Worm (Caenorhabditis elegans): ENCODE measurements around the gene cbp-3.

DNA sequence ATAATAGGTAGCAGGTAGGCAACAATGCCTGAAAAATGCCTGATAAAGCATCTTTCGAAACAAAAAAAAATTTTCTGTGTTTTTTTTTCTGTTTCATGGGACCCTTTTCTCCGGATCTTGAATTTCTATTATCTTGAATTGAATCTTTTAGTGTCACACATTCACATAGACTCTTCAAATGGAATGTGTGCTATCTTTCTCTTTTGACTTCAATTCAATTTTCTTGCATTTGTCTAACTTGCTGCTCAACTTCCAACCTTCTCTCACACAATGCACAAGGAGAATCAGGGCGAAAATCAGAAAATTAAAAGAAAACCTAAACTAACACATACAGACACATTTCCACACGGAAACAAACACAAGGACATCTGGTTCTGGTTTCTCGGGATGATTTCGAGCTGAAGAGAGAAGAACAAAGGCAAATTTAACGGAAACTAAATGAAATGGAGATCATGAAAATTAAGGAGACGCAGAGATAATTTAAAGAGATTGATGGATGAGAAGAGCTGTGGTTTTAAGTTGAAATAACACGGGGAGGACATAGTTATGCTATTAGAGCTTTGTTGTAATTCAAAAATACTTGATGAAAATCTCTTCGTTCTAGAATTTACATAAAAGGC lies 58.5 kb downstream of the cbp-3 start:
- TF ChIP-seq B0019.2 (GFP tag; conservative IDR thresholded peaks at IDR 0.05) (no peak), ztf-26 (tag; optimal IDR thresholded peaks at IDR 0.05) (no peak), K11D2.4 (GFP tag; IDR thresholded peaks at IDR 0.05) (no peak), lir-1 (GFP tag; conservative IDR thresholded peaks at IDR 0.05) (no peak), attf-6 (GFP tag; IDR thresholded peaks at IDR 0.05) (no peak)
